Worm (Caenorhabditis elegans) whole organism, late embryonic: ENCODE data around the gene Y54G2A.72.

Source experiments
- ceh-14 ChIP-seq: sonication (generic microtip); optimal IDR thresholded peaks from 2 replicates; lab custom pipeline; 2016; ENCODE audit warnings: missing genotype, missing genetic modification characterization, missing compliant biosample characterization
- ceh-9 ChIP-seq: sonication (generic microtip); optimal IDR thresholded peaks from 2 replicates; lab custom pipeline; 2016; ENCODE audit warnings: mild to moderate bottlenecking, missing genetic modification characterization, inconsistent platforms, missing compliant biosample characterization
- dve-1 ChIP-seq: sonication (generic microtip); optimal IDR thresholded peaks from 2 replicates; lab custom pipeline; 2017; ENCODE audit warnings: antibody characterized with exemption, mild to moderate bottlenecking, missing genetic modification characterization, missing compliant biosample characterization
- elt-4 ChIP-seq: sonication (generic microtip); optimal IDR thresholded peaks from 2 replicates; lab custom pipeline; 2016; ENCODE audit warnings: missing genetic modification characterization, missing compliant biosample characterization
- hlh-13 ChIP-seq: fragments of 200-800 bp; sonication (Bioruptor generic); optimal IDR thresholded peaks from 2 replicates; lab custom pipeline; 2018; ENCODE audit warnings: mild to moderate bottlenecking, missing genetic modification characterization, missing compliant biosample characterization
- madf-2 ChIP-seq: sonication (generic microtip); optimal IDR thresholded peaks from 2 replicates; lab custom pipeline; 2017; ENCODE audit warnings: missing genetic modification characterization, missing compliant biosample characterization
- pha-4 ChIP-seq: fragments of 150-350 bp; optimal IDR thresholded peaks from 2 replicates; lab custom pipeline; 2018; ENCODE audit warnings: missing biosample characterization, missing genetic modification reagents, missing genetic modification characterization
- rnt-1 ChIP-seq: sonication (generic microtip); optimal IDR thresholded peaks from 2 replicates; lab custom pipeline; 2016; ENCODE audit warnings: missing genetic modification characterization, missing compliant biosample characterization
- tbx-7 ChIP-seq: sonication (generic microtip); optimal IDR thresholded peaks from 2 replicates; lab custom pipeline; 2016; ENCODE audit warnings: missing genotype, missing genetic modification characterization, missing compliant biosample characterization

ce11 chrIV:2817038-2817437 is 39.1 kb downstream of the Y54G2A.72 start:
- TF ChIP-seq elt-4 (tag; lab: Kevin White, UChicago) (no peak), madf-2 (tag; lab: Kevin White, UChicago) (no peak), dve-1 (tag; lab: Kevin White, UChicago) (no peak), hlh-13 (GFP tag; lab: Kevin White, UChicago) (no peak), pha-4 (no peak), rnt-1 (no peak), ceh-9 (tag; lab: Kevin White, UChicago) (no peak), tbx-7 (tag; lab: Kevin White, UChicago) (no peak), ceh-14 (tag; lab: Kevin White, UChicago) (no peak)
